Fruit fly (Drosophila melanogaster) whole organism, embryonic: ENCODE data around the gene CG11470.
A peak's percentile ranks its signal among the peaks of the same experiment; 100 is the strongest.

Experiments
- BEAF-32 ChIP-seq: fragments of 200-800 bp; sonication (Bioruptor generic); optimal IDR thresholded peaks from 3 replicates; lab custom pipeline; 2017; ENCODE audit warnings: missing biosample characterization, missing genetic modification characterization, mild to moderate bottlenecking, moderate library complexity, missing genetic modification reagents
- CG10267 ChIP-seq: fragments of 200-800 bp; sonication (Bioruptor generic); optimal IDR thresholded peaks from 2 replicates; lab custom pipeline; 2018; ENCODE audit warnings: missing biosample characterization, mild to moderate bottlenecking, missing genetic modification characterization, moderate library complexity
- CG10654 ChIP-seq: fragments of 200-800 bp; sonication (Bioruptor generic); optimal IDR thresholded peaks from 2 replicates; lab custom pipeline; 2016; ENCODE audit warnings: missing biosample characterization, missing genetic modification characterization
- CG12219 ChIP-seq: fragments of 200-800 bp; sonication (Bioruptor generic); optimal IDR thresholded peaks from 3 replicates; lab custom pipeline; 2018; ENCODE audit warnings: missing biosample characterization, mild to moderate bottlenecking, missing genetic modification characterization
- CG12744 ChIP-seq: fragments of 200-800 bp; sonication (Bioruptor generic); optimal IDR thresholded peaks from 2 replicates; lab custom pipeline; 2016; ENCODE audit warnings: missing biosample characterization, missing genetic modification characterization
- CG12769 ChIP-seq: fragments of 200-800 bp; sonication (Bioruptor generic); optimal IDR thresholded peaks from 2 replicates; lab custom pipeline; 2019; ENCODE audit warnings: missing biosample characterization, mild to moderate bottlenecking, missing genetic modification characterization, moderate library complexity
- CG14050 ChIP-seq: fragments of 200-800 bp; sonication (Bioruptor generic); IDR thresholded peaks from 3 replicates; pipeline ENCODE4 v1.3.6; 2022; ENCODE audit warnings: missing biosample characterization, missing genetic modification characterization
- CG1602 ChIP-seq: fragments of 200-800 bp; sonication (Bioruptor generic); optimal IDR thresholded peaks from 3 replicates; lab custom pipeline; 2016; ENCODE audit warnings: missing biosample characterization, missing genetic modification characterization
- CG17359 ChIP-seq: fragments of 200-800 bp; sonication (Bioruptor generic); optimal IDR thresholded peaks from 3 replicates; lab custom pipeline; 2018; ENCODE audit warnings: missing biosample characterization, mild to moderate bottlenecking, missing genetic modification characterization, moderate library complexity
- CG17568 ChIP-seq: fragments of 200-800 bp; sonication (Bioruptor generic); optimal IDR thresholded peaks from 2 replicates; lab custom pipeline; 2018; ENCODE audit warnings: missing biosample characterization, mild to moderate bottlenecking, missing genetic modification characterization, moderate library complexity
- CG17829 ChIP-seq: fragments of 200-800 bp; optimal IDR thresholded peaks from 2 replicates; lab custom pipeline; 2019; ENCODE audit warnings: missing biosample characterization, mild to moderate bottlenecking, missing genetic modification characterization, moderate library complexity
- CG3065 ChIP-seq: fragments of 200-800 bp; sonication (Bioruptor generic); optimal IDR thresholded peaks from 2 replicates; lab custom pipeline; 2016; ENCODE audit warnings: missing biosample characterization, missing genetic modification characterization
- CG31224 ChIP-seq: fragments of 200-800 bp; sonication (Bioruptor generic); IDR thresholded peaks from 2 replicates; pipeline ENCODE4 v1.3.6; 2022; ENCODE audit warnings: missing biosample characterization, missing genetic modification characterization
- CG3407 ChIP-seq: fragments of 200-800 bp; sonication (Bioruptor generic); optimal IDR thresholded peaks from 2 replicates; lab custom pipeline; 2018; ENCODE audit warnings: missing biosample characterization, mild to moderate bottlenecking, missing genetic modification characterization
- CG6813 ChIP-seq: fragments of 200-800 bp; sonication (Bioruptor generic); optimal IDR thresholded peaks from 2 replicates; lab custom pipeline; 2017; ENCODE audit warnings: missing biosample characterization, missing genetic modification characterization, mild to moderate bottlenecking, moderate library complexity, missing genetic modification reagents
- CG8924 ChIP-seq: fragments of 200-800 bp; optimal IDR thresholded peaks from 3 replicates; lab custom pipeline; 2019; ENCODE audit warnings: missing biosample characterization, mild to moderate bottlenecking, missing genetic modification characterization, moderate library complexity
- CG9932 ChIP-seq: fragments of 200-800 bp; sonication (Bioruptor generic); IDR thresholded peaks from 2 replicates; pipeline ENCODE4 v1.3.6; 2022; ENCODE audit warnings: missing biosample characterization, missing genetic modification characterization
- Ets65A ChIP-seq: fragments of 200-800 bp; sonication (Bioruptor generic); peaks from one replicate; lab custom pipeline; 2016; ENCODE audit warnings: missing biosample characterization, missing genetic modification characterization
- HLH3B ChIP-seq: fragments of 200-800 bp; sonication (Bioruptor generic); IDR thresholded peaks from 2 replicates; pipeline ENCODE4 v1.3.6; 2022; ENCODE audit warnings: missing biosample characterization, missing genetic modification characterization
- HLH54F ChIP-seq: fragments of 200-800 bp; sonication (Bioruptor generic); optimal IDR thresholded peaks from 3 replicates; lab custom pipeline; 2016; ENCODE audit warnings: missing biosample characterization, missing genetic modification characterization
- Hr39 ChIP-seq: fragments of >200 bp; optimal IDR thresholded peaks from 2 replicates; lab custom pipeline; 2017
- Sox102F ChIP-seq: fragments of 200-800 bp; sonication (Bioruptor generic); optimal IDR thresholded peaks from 2 replicates; lab custom pipeline; 2018; ENCODE audit warnings: missing biosample characterization, mild to moderate bottlenecking, missing genetic modification characterization, moderate library complexity
- Ssrp ChIP-seq: fragments of 200-800 bp; sonication (Bioruptor generic); optimal IDR thresholded peaks from 2 replicates; lab custom pipeline; 2018; ENCODE audit warnings: missing biosample characterization, mild to moderate bottlenecking, missing genetic modification characterization, moderate library complexity
- Tbp ChIP-seq: fragments of >200 bp; optimal IDR thresholded peaks from 2 replicates; lab custom pipeline; 2018; ENCODE audit warnings: missing biosample characterization, missing genetic modification characterization
- az2 ChIP-seq: fragments of 200-800 bp; sonication (Bioruptor generic); optimal IDR thresholded peaks from 3 replicates; lab custom pipeline; 2016; ENCODE audit warnings: missing biosample characterization, missing genetic modification characterization
- ci ChIP-seq: fragments of 200-800 bp; sonication (Bioruptor generic); IDR thresholded peaks from 3 replicates; pipeline ENCODE4 v1.3.6; 2022; ENCODE audit warnings: missing biosample characterization, missing genetic modification characterization
- crc ChIP-seq: fragments of 200-800 bp; sonication (Bioruptor generic); optimal IDR thresholded peaks from 2 replicates; lab custom pipeline; 2016; ENCODE audit warnings: missing biosample characterization, missing genetic modification characterization
- cwo ChIP-seq: fragments of 200-800 bp; sonication (Bioruptor generic); optimal IDR thresholded peaks from 3 replicates; lab custom pipeline; 2017; ENCODE audit warnings: missing biosample characterization, missing genetic modification characterization, mild to moderate bottlenecking, moderate library complexity, missing genetic modification reagents
- dm ChIP-seq: fragments of 200-800 bp; sonication (Bioruptor generic); optimal IDR thresholded peaks from 3 replicates; lab custom pipeline; 2016; ENCODE audit warnings: missing biosample characterization, missing genetic modification characterization
- fd102C ChIP-seq: fragments of 200-800 bp; sonication (Bioruptor generic); optimal IDR thresholded peaks from 2 replicates; lab custom pipeline; 2018; ENCODE audit warnings: missing biosample characterization, mild to moderate bottlenecking, missing genetic modification characterization, moderate library complexity
- gce ChIP-seq: fragments of 200-800 bp; sonication (Bioruptor generic); IDR thresholded peaks from 3 replicates; pipeline ENCODE4 v1.3.6; 2022; ENCODE audit warnings: missing biosample characterization, missing genetic modification characterization
- gcm2 ChIP-seq: fragments of 200-800 bp; sonication (Bioruptor generic); optimal IDR thresholded peaks from 2 replicates; lab custom pipeline; 2016; ENCODE audit warnings: missing biosample characterization, missing genetic modification characterization
- gem ChIP-seq: fragments of 200-800 bp; sonication (Bioruptor generic); optimal IDR thresholded peaks from 2 replicates; lab custom pipeline; 2019; ENCODE audit warnings: missing biosample characterization, mild to moderate bottlenecking, missing genetic modification characterization, moderate library complexity
- grau ChIP-seq: fragments of 200-800 bp; optimal IDR thresholded peaks from 3 replicates; lab custom pipeline; 2019; ENCODE audit warnings: missing biosample characterization, mild to moderate bottlenecking, missing genetic modification characterization, moderate library complexity
- grn ChIP-seq: fragments of 200-800 bp; sonication (Bioruptor generic); optimal IDR thresholded peaks from 3 replicates; lab custom pipeline; 2017; ENCODE audit warnings: missing biosample characterization, missing genetic modification characterization
- inv ChIP-seq: fragments of 200-800 bp; sonication (Bioruptor generic); IDR thresholded peaks from 2 replicates; pipeline ENCODE4 v1.3.6; 2022; ENCODE audit warnings: missing biosample characterization, missing genetic modification characterization; ENCODE audit not compliant: partially characterized antibody
- mld ChIP-seq: fragments of 200-800 bp; sonication (Bioruptor generic); IDR thresholded peaks from 3 replicates; pipeline ENCODE4 v1.3.6; 2022; ENCODE audit warnings: missing biosample characterization, missing genetic modification characterization; ENCODE audit not compliant: partially characterized antibody
- oc ChIP-seq: fragments of 200-800 bp; sonication (Bioruptor generic); optimal IDR thresholded peaks from 2 replicates; lab custom pipeline; 2018; ENCODE audit warnings: missing biosample characterization, mild to moderate bottlenecking, missing genetic modification characterization, moderate library complexity
- onecut ChIP-seq: fragments of 200-800 bp; sonication (Bioruptor generic); IDR thresholded peaks from 2 replicates; pipeline ENCODE4 v1.3.6; 2022; ENCODE audit warnings: missing biosample characterization, missing genetic modification characterization
- pan ChIP-seq, 4 experiments: fragments of >200 bp in 3 of 4; fragments of 200-800 bp in 1 of 4; sonication (Bioruptor generic) in 1 of 4; optimal IDR thresholded peaks in 3 of 4; IDR thresholded peaks in 1 of 4; 2 replicates each; pipeline versions ENCODE4 v1.3.6 to Lab custom; 2017 to 2022; ENCODE audit warnings: missing biosample characterization in 2 of 4, missing genetic modification characterization in 2 of 4, mixed read lengths in 1 of 4
- pros ChIP-seq: fragments of 200-800 bp; sonication (Bioruptor generic); optimal IDR thresholded peaks from 3 replicates; lab custom pipeline; 2019; ENCODE audit warnings: missing biosample characterization, mild to moderate bottlenecking, missing genetic modification characterization, moderate library complexity
- repo ChIP-seq: fragments of 200-800 bp; sonication (Bioruptor generic); optimal IDR thresholded peaks from 2 replicates; lab custom pipeline; 2016; ENCODE audit warnings: missing biosample characterization, missing genetic modification characterization
- salm ChIP-seq: fragments of 200-800 bp; sonication (Bioruptor generic); optimal IDR thresholded peaks from 2 replicates; lab custom pipeline; 2018; ENCODE audit warnings: missing biosample characterization, mild to moderate bottlenecking, missing genetic modification characterization
- sens-2 ChIP-seq: fragments of 200-800 bp; sonication (Bioruptor generic); IDR thresholded peaks from 2 replicates; pipeline ENCODE4 v1.3.6; 2022; ENCODE audit warnings: missing biosample characterization, missing genetic modification characterization
- sima ChIP-seq: fragments of 200-800 bp; sonication (Bioruptor generic); optimal IDR thresholded peaks from 2 replicates; lab custom pipeline; 2016; ENCODE audit warnings: missing biosample characterization, missing genetic modification characterization
- sna ChIP-seq: fragments of 200-800 bp; sonication (Bioruptor generic); IDR thresholded peaks from 2 replicates; pipeline ENCODE4 v1.3.6; 2022; ENCODE audit warnings: missing biosample characterization, missing genetic modification characterization; ENCODE audit not compliant: partially characterized antibody
- so ChIP-seq: fragments of 200-800 bp; sonication (Bioruptor generic); IDR thresholded peaks from 3 replicates; pipeline ENCODE4 v1.3.6; 2022; ENCODE audit warnings: missing biosample characterization, missing genetic modification characterization
- toy ChIP-seq: fragments of 200-800 bp; sonication (Bioruptor generic); IDR thresholded peaks from 2 replicates; pipeline ENCODE4 v1.3.6; 2022; ENCODE audit warnings: missing biosample characterization, missing genetic modification characterization
- twi ChIP-seq: fragments of 200-800 bp; optimal IDR thresholded peaks from 2 replicates; lab custom pipeline; 2019; ENCODE audit warnings: missing biosample characterization, mild to moderate bottlenecking, missing genetic modification characterization, moderate library complexity
- unpg ChIP-seq: fragments of 200-800 bp; sonication (Bioruptor generic); optimal IDR thresholded peaks from 3 replicates; lab custom pipeline; 2018; ENCODE audit warnings: missing biosample characterization, mild to moderate bottlenecking, missing genetic modification characterization, moderate library complexity
- vvl ChIP-seq: fragments of 200-800 bp; sonication (Bioruptor generic); IDR thresholded peaks from 2 replicates; pipeline ENCODE4 v1.3.6; 2022; ENCODE audit warnings: missing biosample characterization, missing genetic modification characterization

CG11470 gene

dm6 chr3R:29625883-29626282 is 36.3 kb upstream of the CG11470 start (continued):
- no peak for TF ChIP-seq repo (GFP tag; lab: Kevin White, UChicago)
- TF ChIP-seq CG3407 (GFP tag; lab: Kevin White, UChicago) = no peak
- TF ChIP-seq pros (GFP tag; lab: Kevin White, UChicago) = no peak
- TF ChIP-seq CG17568 (GFP tag; lab: Kevin White, UChicago) = no peak
- no peak for TF ChIP-seq CG3065 (GFP tag; lab: Kevin White, UChicago)
- TF ChIP-seq CG10654 (GFP tag; lab: Kevin White, UChicago) = no peak
- no peak for TF ChIP-seq pan (optimal IDR thresholded peaks at IDR 0.05; lab: Kevin White, UChicago)
- TF ChIP-seq pan (GFP tag; optimal IDR thresholded peaks at IDR 0.05 in 1 of 2, IDR thresholded peaks at IDR 0.05 in 1 of 2) = peak in 1 of 2 experiments; percentile 49
- TF ChIP-seq CG14050 = no peak; the same call in 2 of the 3 replicates
- TF ChIP-seq CG17359 (tag; lab: Kevin White, UChicago) = peak; percentile 35
- TF ChIP-seq HLH3B = peak; percentile 67
- TF ChIP-seq unpg (GFP tag; lab: Kevin White, UChicago) = peak; percentile 55
- TF ChIP-seq Ssrp (tag; lab: Kevin White, UChicago) = peak; percentile 30
- TF ChIP-seq BEAF-32 (GFP tag; lab: Kevin White, UChicago) = no peak
- TF ChIP-seq CG12219 (GFP tag; lab: Kevin White, UChicago) = no peak
- peak; percentile 14 for TF ChIP-seq cwo (GFP tag; lab: Kevin White, UChicago)
- no peak for TF ChIP-seq CG17829
- peak; percentile 38 for TF ChIP-seq vvl (GFP tag; lab: Robert Waterston, UW)
- no peak for TF ChIP-seq sna (GFP tag; lab: Robert Waterston, UW)
- peak; percentile 40 for TF ChIP-seq az2
- TF ChIP-seq mld = no peak
- TF ChIP-seq onecut (GFP tag; lab: Robert Waterston, UW) = no peak
- no peak for TF ChIP-seq so (GFP tag; lab: Robert Waterston, UW)
- TF ChIP-seq salm = no peak
- TF ChIP-seq CG8924 (tag; lab: Kevin White, UChicago) = peak; percentile 3
- no peak for TF ChIP-seq crc (GFP tag; lab: Kevin White, UChicago)
- TF ChIP-seq CG9932 (GFP tag; lab: Robert Waterston, UW) = no peak
- TF ChIP-seq CG6813 (GFP tag; lab: Kevin White, UChicago) = no peak
- TF ChIP-seq sens-2 (GFP tag; lab: Robert Waterston, UW) = no peak
- no peak for TF ChIP-seq CG12769 (tag; lab: Kevin White, UChicago)
- TF ChIP-seq inv (GFP tag; lab: Robert Waterston, UW) = no peak
- no peak for TF ChIP-seq oc (tag; lab: Kevin White, UChicago)
- TF ChIP-seq Hr39 (lab: Kevin White, UChicago) = no peak
- no peak for TF ChIP-seq Tbp (GFP tag; lab: Kevin White, UChicago)
- TF ChIP-seq gem (tag; lab: Kevin White, UChicago) = peak; percentile 64
- no peak for TF ChIP-seq toy (GFP tag; lab: Robert Waterston, UW)
- TF ChIP-seq twi (tag; lab: Kevin White, UChicago) = no peak
- no peak for TF ChIP-seq grn (GFP tag; lab: Kevin White, UChicago)
- no peak for TF ChIP-seq sima
- no peak for TF ChIP-seq CG1602
- no peak for TF ChIP-seq gcm2 (GFP tag; lab: Kevin White, UChicago)
- TF ChIP-seq gce (GFP tag; lab: Robert Waterston, UW) = 0 out of 3 replicates have a peak, but pooled peaks have one; percentile 37
- TF ChIP-seq fd102C (GFP tag; lab: Kevin White, UChicago) = no peak
- TF ChIP-seq Sox102F (GFP tag; lab: Kevin White, UChicago) = peak; percentile 59
- 0 out of 2 replicates have a peak, but pooled peaks have one; percentile 8 for TF ChIP-seq CG31224
- peak; percentile 45 for TF ChIP-seq grau (tag; lab: Kevin White, UChicago)
- peak; percentile 13 for TF ChIP-seq CG10267
- no peak for TF ChIP-seq dm (GFP tag; lab: Kevin White, UChicago)
- TF ChIP-seq CG12744 (GFP tag; lab: Kevin White, UChicago) = no peak
- no peak for TF ChIP-seq HLH54F (GFP tag; lab: Kevin White, UChicago)
- TF ChIP-seq Ets65A (GFP tag; lab: Kevin White, UChicago) = no peak
- peak; percentile 69; the same call in 2 of the 3 replicates for TF ChIP-seq ci (GFP tag; lab: Robert Waterston, UW)
